In the genomic region with DNA sequence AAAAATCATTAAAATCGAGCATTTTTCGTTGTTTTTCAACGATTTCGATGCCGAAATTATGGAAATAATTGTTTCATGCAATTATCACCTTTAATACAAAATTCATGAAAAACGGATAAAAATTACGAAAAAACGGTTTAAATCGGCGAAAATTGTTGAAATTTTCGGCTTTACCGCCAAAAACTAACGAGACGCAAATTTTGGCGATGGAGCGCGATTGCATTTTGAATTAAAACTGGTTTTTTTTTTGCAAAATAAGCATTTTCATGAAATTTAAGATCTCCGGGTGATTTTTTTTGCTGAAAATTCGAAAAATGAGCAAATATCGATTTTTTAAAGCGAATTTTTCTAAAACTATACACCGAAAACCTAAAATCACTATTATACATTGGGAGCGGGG, we compare ENCODE assay signal across 3 worm cellular contexts.
TF ChIP-seq lines count a peak whose summit lies in the region.

No protein-coding gene starts in this region.

TF ChIP-seq in whole organism, L1 larva, 84 proteins besides CTCF, POLR2A, EP300 and RAD21:
- TF ChIP-seq nhr-19 (GFP tag; conservative IDR thresholded peaks at IDR 0.05; lab: Robert Waterston, UW) (no peak), lin-13 (GFP tag; optimal IDR thresholded peaks at IDR 0.05; lab: Kevin White, UChicago) (no peak), irx-1 (tag; optimal IDR thresholded peaks at IDR 0.05; lab: Kevin White, UChicago) (no peak), Y116A8C.19 (tag; optimal IDR thresholded peaks at IDR 0.05; lab: Kevin White, UChicago; ENCODE audit: borderline replicate concordance) (no peak), dpl-1 (GFP tag; optimal IDR thresholded peaks at IDR 0.05; lab: Kevin White, UChicago) (peak in 1 of 3 experiments; percentile 31), lir-3 (tag; optimal IDR thresholded peaks at IDR 0.05; lab: Kevin White, UChicago; ENCODE audit: poor library complexity) (no peak), fkh-4 (tag; optimal IDR thresholded peaks at IDR 0.05; lab: Kevin White, UChicago; ENCODE audit: borderline replicate concordance) (no peak), hpl-2 (GFP tag; optimal IDR thresholded peaks at IDR 0.05; lab: Kevin White, UChicago) (peak; percentile 4), ets-5 (GFP tag; IDR thresholded peaks at IDR 0.05; lab: Robert Waterston, UW) (no peak), pag-3 (tag; optimal IDR thresholded peaks at IDR 0.05; lab: Kevin White, UChicago; ENCODE audit: borderline replicate concordance, insufficient read depth) (no peak), lin-15B (tag; optimal IDR thresholded peaks at IDR 0.05; lab: Kevin White, UChicago) (no peak), vab-15 (tag; optimal IDR thresholded peaks at IDR 0.05; lab: Kevin White, UChicago) (no peak), nhr-85 (tag; lab: Kevin White, UChicago) (no peak), ceh-82 (tag; optimal IDR thresholded peaks at IDR 0.05; lab: Kevin White, UChicago) (no peak), efl-1 (optimal IDR thresholded peaks at IDR 0.05; lab: Kevin White, UChicago) (peak in 1 of 2 experiments; percentile 97), efl-1 (GFP tag; optimal IDR thresholded peaks at IDR 0.05 in 1 of 2; lab: Kevin White, UChicago) (peak; percentile 10 to 42), xbp-1 (tag; optimal IDR thresholded peaks at IDR 0.05; lab: Kevin White, UChicago) (no peak), aly-2 (tag; optimal IDR thresholded peaks at IDR 0.05; lab: Kevin White, UChicago) (peak; percentile 30), lin-35 (GFP tag; optimal IDR thresholded peaks at IDR 0.05; lab: Kevin White, UChicago) (no peak), rnt-1 (tag; optimal IDR thresholded peaks at IDR 0.05; lab: Kevin White, UChicago) (no peak), lin-39 (tag; optimal IDR thresholded peaks at IDR 0.05; lab: Kevin White, UChicago) (no peak), nhr-77 (tag; optimal IDR thresholded peaks at IDR 0.05; lab: Kevin White, UChicago) (no peak), blmp-1 (tag; optimal IDR thresholded peaks at IDR 0.05; lab: Kevin White, UChicago) (no peak), mep-1 (tag; optimal IDR thresholded peaks at IDR 0.05; lab: Kevin White, UChicago) (no peak), nhr-84 (tag; optimal IDR thresholded peaks at IDR 0.05; lab: Kevin White, UChicago) (no peak), tbx-2 (tag; optimal IDR thresholded peaks at IDR 0.05; lab: Kevin White, UChicago) (no peak)

TF ChIP-seq in whole organism, L4 larva, 104 proteins besides CTCF, POLR2A, EP300 and RAD21:
- TF ChIP-seq snpc-4 (tag; optimal IDR thresholded peaks at IDR 0.05; lab: Kevin White, UChicago) (no peak), madf-9 (GFP tag; conservative IDR thresholded peaks at IDR 0.05; lab: Robert Waterston, UW) (no peak), D1046.2 (GFP tag; IDR thresholded peaks at IDR 0.05; lab: Robert Waterston, UW) (no peak), nhr-28 (tag; optimal IDR thresholded peaks at IDR 0.05; lab: Kevin White, UChicago) (no peak), nhr-10 (tag; optimal IDR thresholded peaks at IDR 0.05; lab: Kevin White, UChicago) (no peak), pha-4 (GFP tag; IDR thresholded peaks at IDR 0.05; lab: Robert Waterston, UW) (peak; percentile 12; the same call in 1 of the 2 replicates), pha-4 (tag; optimal IDR thresholded peaks at IDR 0.05; lab: Kevin White, UChicago) (no peak)
TF ChIP-seq in whole organism, L4 larva: peak in this region for 1.

TF ChIP-seq in whole organism, young adult, 124 proteins besides CTCF, POLR2A, EP300 and RAD21:
- TF ChIP-seq efl-1 (GFP tag; optimal IDR thresholded peaks at IDR 0.05; lab: Kevin White, UChicago), result peak; percentile 15
- no peak for TF ChIP-seq hsf-1 (GFP tag; IDR thresholded peaks at IDR 0.05; lab: Robert Waterston, UW)
- no peak for TF ChIP-seq attf-6 (GFP tag; IDR thresholded peaks at IDR 0.05; lab: Robert Waterston, UW)
